Fruit fly (Drosophila melanogaster): Measurements from ENCODE around the gene CG10631.

DNA sequence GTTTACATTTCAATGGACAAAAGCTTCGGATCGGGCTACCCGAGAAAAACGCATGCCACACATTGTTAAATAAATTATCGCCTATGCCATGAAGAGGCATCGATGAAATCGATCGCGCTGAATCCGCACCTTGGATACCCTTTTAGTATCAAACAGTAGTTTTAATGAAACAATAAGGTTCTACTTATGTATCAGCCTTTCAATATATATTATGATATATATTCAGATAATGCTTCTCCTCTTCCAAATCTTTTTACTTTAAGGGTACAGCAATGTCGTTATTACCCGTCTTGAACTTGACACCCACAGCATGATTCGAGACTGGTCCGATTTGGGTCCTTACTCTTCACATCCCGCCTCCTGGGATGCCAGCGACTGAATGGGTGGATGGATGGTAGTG is 43.2 kb upstream of the CG10631 start:
- TF ChIP-seq CG9948 (tag; optimal IDR thresholded peaks at IDR 0.05) (peak; percentile 20), CG15710 (tag; optimal IDR thresholded peaks at IDR 0.05) (peak; percentile 45), CG34367 (tag; optimal IDR thresholded peaks at IDR 0.05) (no peak), D1 (tag; optimal IDR thresholded peaks at IDR 0.05) (no peak), CG8301 (tag; optimal IDR thresholded peaks at IDR 0.05) (no peak), Pif1B (GFP tag; optimal IDR thresholded peaks at IDR 0.05) (no peak), CG13204 (GFP tag; optimal IDR thresholded peaks at IDR 0.05) (no peak), CG12605 (GFP tag; IDR thresholded peaks at IDR 0.05) (no peak), CG4496 (GFP tag; IDR thresholded peaks at IDR 0.05) (no peak), CG32121 (GFP tag; IDR thresholded peaks at IDR 0.05) (no peak), EcR (GFP tag; optimal IDR thresholded peaks at IDR 0.05) (no peak), CG10348 (GFP tag; IDR thresholded peaks at IDR 0.05) (no peak), CG14655 (GFP tag; optimal IDR thresholded peaks at IDR 0.05) (no peak), CG17806 (tag; optimal IDR thresholded peaks at IDR 0.05) (peak; percentile 30)

Measured in whole organism, pupa.